Fruit fly (Drosophila melanogaster): ENCODE results near the gene CG11327.

- no peak for TF ChIP-seq CG6792 (GFP tag; optimal IDR thresholded peaks at IDR 0.05)
- no peak for TF ChIP-seq OdsH (GFP tag; optimal IDR thresholded peaks at IDR 0.05)
- TF ChIP-seq CG15336 (GFP tag; IDR thresholded peaks at IDR 0.05): no peak
- no peak for TF ChIP-seq Ets21C (GFP tag; optimal IDR thresholded peaks at IDR 0.05)
- TF ChIP-seq Met (GFP tag; optimal IDR thresholded peaks at IDR 0.05): no peak
- TF ChIP-seq Sox102F (GFP tag; optimal IDR thresholded peaks at IDR 0.05): no peak
- no peak for TF ChIP-seq ss (GFP tag; optimal IDR thresholded peaks at IDR 0.05)
- TF ChIP-seq CG10669 (GFP tag; optimal IDR thresholded peaks at IDR 0.05): no peak
- TF ChIP-seq CG3919 (GFP tag; optimal IDR thresholded peaks at IDR 0.05): no peak
- no peak for TF ChIP-seq fd85E (GFP tag; optimal IDR thresholded peaks at IDR 0.05)
These were observed 14.2 kb upstream of the CG11327 start for dm6 chr2L:6700742-6701141.
